Worm (Caenorhabditis elegans): Measurements from ENCODE around the gene ZK938.1.
A peak's percentile ranks its signal among the peaks of the same experiment; 100 is the strongest.

Gene ZK938.1

ce11 chrII:9800251-9800650 lies 29.0 kb upstream of the ZK938.1 start, which contains the start of gene cyp-13A5 (continued):
- TF ChIP-seq daf-19 (GFP tag; conservative IDR thresholded peaks at IDR 0.05) (no peak), mdl-1 (tag; optimal IDR thresholded peaks at IDR 0.05) (peak in 1 of 2 experiments; percentile 46), tra-1 (GFP tag; IDR thresholded peaks at IDR 0.05) (no peak), saeg-2 (GFP tag; IDR thresholded peaks at IDR 0.05) (no peak), ceh-32 (tag; optimal IDR thresholded peaks at IDR 0.05; ENCODE audit: poor library complexity) (no peak), nhr-48 (tag; optimal IDR thresholded peaks at IDR 0.05) (no peak), unc-130 (GFP tag; optimal IDR thresholded peaks at IDR 0.05) (no peak)

ce11 chrII:9802642-9803041 lies 26.6 kb upstream of the ZK938.1 start, which contains the start of gene cyp-13A6:
Gene cyp-13A6, minus strand, starts transcription at chrII:9802821.
- peak; percentile 63 for TF ChIP-seq nhr-28 (tag; optimal IDR thresholded peaks at IDR 0.05)
- no peak for TF ChIP-seq nhr-10 (tag; optimal IDR thresholded peaks at IDR 0.05)
- peak; percentile 18 for TF ChIP-seq hlh-11 (tag; optimal IDR thresholded peaks at IDR 0.05)
- peak; percentile 46; the same call in 1 of the 2 replicates for TF ChIP-seq dmd-6 (GFP tag; IDR thresholded peaks at IDR 0.05)
- no peak for TF ChIP-seq daf-16 (GFP tag; optimal IDR thresholded peaks at IDR 0.05)
- peak; percentile 68 for TF ChIP-seq daf-16 (tag; optimal IDR thresholded peaks at IDR 0.05)

- TF ChIP-seq mep-1 (tag; optimal IDR thresholded peaks at IDR 0.05) (no peak), dmd-6 (GFP tag; IDR thresholded peaks at IDR 0.05) (peak; percentile 6; the same call in 1 of the 2 replicates), daf-8 (GFP tag; IDR thresholded peaks at IDR 0.05) (no peak), cey-2 (tag; optimal IDR thresholded peaks at IDR 0.05; ENCODE audit: borderline replicate concordance, insufficient read depth) (no peak), nhr-28 (tag; optimal IDR thresholded peaks at IDR 0.05) (peak; percentile 17), F10B5.3 (tag; optimal IDR thresholded peaks at IDR 0.05) (no peak)
Observed at ce11 chrII:9803320-9803719, 25.9 kb upstream of the ZK938.1 start, which contains the start of gene cyp-13A7. Gene cyp-13A7, plus strand, starts transcription at chrII:9803620.

DNA sequence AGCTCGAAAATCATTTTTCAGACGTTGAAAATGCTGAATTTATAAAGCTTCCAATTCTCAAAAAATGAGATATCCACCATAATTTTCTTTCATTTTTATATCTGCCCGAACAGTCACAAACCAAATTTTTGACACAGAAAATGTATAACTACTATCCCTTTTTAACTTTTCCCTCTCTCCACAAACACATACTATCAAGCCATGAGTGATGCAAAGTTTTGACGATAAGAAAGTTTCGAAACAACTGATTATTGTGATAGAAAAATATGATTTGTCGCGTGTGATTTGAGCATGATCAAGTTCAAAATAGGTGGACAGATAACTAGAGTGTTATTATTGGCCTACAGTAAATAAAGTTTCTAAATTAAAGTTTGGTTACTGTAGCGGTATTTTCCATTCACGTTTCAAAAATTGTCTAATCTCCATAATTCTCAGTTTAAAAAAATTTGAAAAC lies 21.7 kb upstream of the ZK938.1 start, which contains the start of gene cyp-13A8:
Gene cyp-13A8 (minus strand): TSS at position 51 of the 454 bp plus-strand sequence.
- TF ChIP-seq unc-39 (tag; optimal IDR thresholded peaks at IDR 0.05) (no peak), mdl-1 (tag; optimal IDR thresholded peaks at IDR 0.05) (peak in 1 of 2 experiments; percentile 66), tra-1 (GFP tag; IDR thresholded peaks at IDR 0.05) (0 out of 2 replicates have a peak, but pooled peaks have one; percentile 29), nhr-28 (tag; optimal IDR thresholded peaks at IDR 0.05) (peak; percentile 78), F26F4.8 (GFP tag; conservative IDR thresholded peaks at IDR 0.05) (no peak), aha-1 (tag) (peak; percentile 38), pqm-1 (tag; optimal IDR thresholded peaks at IDR 0.05) (peak; percentile 91), daf-16 (GFP tag; optimal IDR thresholded peaks at IDR 0.05) (no peak), daf-16 (tag; optimal IDR thresholded peaks at IDR 0.05) (peak; percentile 71), lsy-2 (tag; optimal IDR thresholded peaks at IDR 0.05) (no peak), dve-1 (tag; optimal IDR thresholded peaks at IDR 0.05; ENCODE audit: insufficient read depth) (peak; percentile 68), mxl-3 (GFP tag; optimal IDR thresholded peaks at IDR 0.05) (peak; percentile 56), hlh-30 (tag; optimal IDR thresholded peaks at IDR 0.05; ENCODE audit: insufficient read depth) (peak; percentile 91), madf-9 (GFP tag; conservative IDR thresholded peaks at IDR 0.05) (no peak), nhr-102 (tag; optimal IDR thresholded peaks at IDR 0.05) (peak; percentile 93), nhr-77 (tag; optimal IDR thresholded peaks at IDR 0.05) (peak; percentile 1), unc-62 (GFP tag; optimal IDR thresholded peaks at IDR 0.05 in 1 of 2) (peak in 1 of 2 experiments; percentile 21), unc-62 (tag; optimal IDR thresholded peaks at IDR 0.05) (no peak), dmd-6 (GFP tag; IDR thresholded peaks at IDR 0.05) (peak; percentile 90), zfp-2 (tag; optimal IDR thresholded peaks at IDR 0.05) (no peak), zfp-3 (GFP tag; conservative IDR thresholded peaks at IDR 0.05) (no peak), lin-15B (tag; optimal IDR thresholded peaks at IDR 0.05) (no peak), hlh-11 (tag; optimal IDR thresholded peaks at IDR 0.05) (peak; percentile 79)

ce11 chrII:9826946-9827345 lies 2.3 kb upstream of the ZK938.1 start:
- peak; percentile 56 for TF ChIP-seq aha-1 (tag)
- TF ChIP-seq sdz-12 (GFP tag; optimal IDR thresholded peaks at IDR 0.05), result no peak

All from whole organism, L4 larva.